Fruit fly (Drosophila melanogaster) whole organism, prepupa: ENCODE measurements around the gene CG12012.

Experiments
- Blimp-1 ChIP-seq: fragments of 200-800 bp; sonication (Bioruptor generic); optimal IDR thresholded peaks from 3 replicates; lab custom pipeline; 2017; ENCODE audit warnings: missing biosample characterization, missing genetic modification characterization, mild to moderate bottlenecking, moderate library complexity, missing genetic modification reagents
- CG10631 ChIP-seq: fragments of 200-800 bp; sonication (Bioruptor generic); optimal IDR thresholded peaks from 2 replicates; lab custom pipeline; 2016; ENCODE audit warnings: missing biosample characterization, missing genetic modification characterization
- CG10669 ChIP-seq: fragments of 200-800 bp; sonication (Bioruptor generic); optimal IDR thresholded peaks from 3 replicates; lab custom pipeline; 2018; ENCODE audit warnings: missing biosample characterization, mild to moderate bottlenecking, missing genetic modification characterization, moderate library complexity
- CG11294 ChIP-seq: fragments of 200-800 bp; sonication (Bioruptor generic); IDR thresholded peaks from 2 replicates; pipeline ENCODE4 v1.3.6; 2022; ENCODE audit warnings: missing biosample characterization, missing genetic modification characterization
- CG11762 ChIP-seq: fragments of 200-800 bp; sonication (Bioruptor generic); optimal IDR thresholded peaks from 3 replicates; lab custom pipeline; 2016; ENCODE audit warnings: missing biosample characterization, missing genetic modification characterization; ENCODE audit not compliant: insufficient read depth
- CG11902 ChIP-seq: fragments of 200-800 bp; sonication (Bioruptor generic); optimal IDR thresholded peaks from 3 replicates; lab custom pipeline; 2016; ENCODE audit warnings: missing biosample characterization, missing genetic modification characterization
- CG1621 ChIP-seq: fragments of 200-800 bp; sonication (Bioruptor generic); optimal IDR thresholded peaks from 3 replicates; lab custom pipeline; 2018; ENCODE audit warnings: missing biosample characterization, mild to moderate bottlenecking, missing genetic modification characterization
- CG16779 ChIP-seq: fragments of 200-800 bp; sonication (Bioruptor generic); optimal IDR thresholded peaks from 3 replicates; lab custom pipeline; 2017; ENCODE audit warnings: missing biosample characterization, mild to moderate bottlenecking, missing genetic modification characterization
- CG31627 ChIP-seq: fragments of 200-800 bp; sonication (Bioruptor generic); optimal IDR thresholded peaks from 3 replicates; lab custom pipeline; 2016; ENCODE audit warnings: missing biosample characterization, missing genetic modification characterization
- CG32006 ChIP-seq: fragments of 200-800 bp; sonication (Bioruptor generic); optimal IDR thresholded peaks from 3 replicates; lab custom pipeline; 2017; ENCODE audit warnings: missing biosample characterization, mild to moderate bottlenecking, missing genetic modification characterization
- CG34406 ChIP-seq: fragments of 200-800 bp; sonication (Bioruptor generic); optimal IDR thresholded peaks from 3 replicates; lab custom pipeline; 2016; ENCODE audit warnings: missing biosample characterization, missing genetic modification characterization
- CG3919 ChIP-seq: fragments of 200-800 bp; sonication (Bioruptor generic); optimal IDR thresholded peaks from 3 replicates; lab custom pipeline; 2016; ENCODE audit warnings: missing biosample characterization, missing genetic modification characterization
- CG4318 ChIP-seq: fragments of 200-800 bp; sonication (Bioruptor generic); optimal IDR thresholded peaks from 3 replicates; lab custom pipeline; 2017; ENCODE audit warnings: missing biosample characterization, mild to moderate bottlenecking, missing genetic modification characterization
- CG6163 ChIP-seq: fragments of 200-800 bp; sonication (Bioruptor generic); IDR thresholded peaks from 3 replicates; pipeline ENCODE4 v1.3.6; 2022; ENCODE audit warnings: missing biosample characterization, missing genetic modification characterization
- CG6792 ChIP-seq: fragments of 200-800 bp; sonication (Bioruptor generic); optimal IDR thresholded peaks from 3 replicates; lab custom pipeline; 2016; ENCODE audit warnings: missing biosample characterization, missing genetic modification characterization
- CG6808 ChIP-seq: fragments of 200-800 bp; sonication (Bioruptor generic); optimal IDR thresholded peaks from 3 replicates; lab custom pipeline; 2017; ENCODE audit warnings: missing biosample characterization, missing genetic modification characterization, mild to moderate bottlenecking, moderate library complexity, missing genetic modification reagents
- CG6854 ChIP-seq: fragments of 200-800 bp; sonication (Bioruptor generic); optimal IDR thresholded peaks from 2 replicates; lab custom pipeline; 2017; ENCODE audit warnings: missing biosample characterization, mild to moderate bottlenecking, missing genetic modification characterization
- CG8319 ChIP-seq: fragments of 200-800 bp; sonication (Bioruptor generic); optimal IDR thresholded peaks from 3 replicates; lab custom pipeline; 2016; ENCODE audit warnings: missing biosample characterization, missing genetic modification characterization
- CG8632 ChIP-seq: fragments of 200-800 bp; sonication (Bioruptor generic); optimal IDR thresholded peaks from 3 replicates; lab custom pipeline; 2016; ENCODE audit warnings: missing biosample characterization, missing genetic modification characterization
- CG9139 ChIP-seq: fragments of 200-800 bp; sonication (Bioruptor generic); optimal IDR thresholded peaks from 3 replicates; lab custom pipeline; 2017; ENCODE audit warnings: missing biosample characterization, mild to moderate bottlenecking, missing genetic modification characterization
- Eip78C ChIP-seq: fragments of 200-800 bp; sonication (Bioruptor generic); peaks from one replicate; lab custom pipeline; 2016; ENCODE audit warnings: missing biosample characterization, missing genetic modification characterization
- Ets21C ChIP-seq: fragments of 200-800 bp; sonication (Bioruptor generic); optimal IDR thresholded peaks from 3 replicates; lab custom pipeline; 2016; ENCODE audit warnings: missing biosample characterization, missing genetic modification characterization
- Hr38 ChIP-seq: sonication (Bioruptor generic); optimal IDR thresholded peaks from 2 replicates; lab custom pipeline; 2016; ENCODE audit warnings: missing biosample characterization, missing genetic modification characterization
- Hr39 ChIP-seq: fragments of 200-800 bp; sonication (Bioruptor generic); optimal IDR thresholded peaks from 2 replicates; lab custom pipeline; 2016; ENCODE audit warnings: missing biosample characterization, missing genetic modification characterization
- Met ChIP-seq: fragments of 200-800 bp; sonication (Bioruptor generic); optimal IDR thresholded peaks from 3 replicates; lab custom pipeline; 2016; ENCODE audit warnings: missing biosample characterization, missing genetic modification characterization
- OdsH ChIP-seq: fragments of 200-800 bp; sonication (Bioruptor generic); optimal IDR thresholded peaks from 3 replicates; lab custom pipeline; 2016; ENCODE audit warnings: missing biosample characterization, missing genetic modification characterization
- Sox15 ChIP-seq: fragments of 200-800 bp; sonication (Bioruptor generic); optimal IDR thresholded peaks from 3 replicates; lab custom pipeline; 2016; ENCODE audit warnings: missing biosample characterization, missing genetic modification characterization
- achi ChIP-seq: fragments of 200-800 bp; sonication (Bioruptor generic); optimal IDR thresholded peaks from 3 replicates; lab custom pipeline; 2016; ENCODE audit warnings: missing biosample characterization, missing genetic modification characterization
- acj6 ChIP-seq: fragments of 200-800 bp; sonication (Bioruptor generic); optimal IDR thresholded peaks from 3 replicates; lab custom pipeline; 2016; ENCODE audit warnings: missing biosample characterization, missing genetic modification characterization
- cyc ChIP-seq: fragments of 200-800 bp; sonication (Bioruptor generic); optimal IDR thresholded peaks from 3 replicates; lab custom pipeline; 2016; ENCODE audit warnings: missing biosample characterization, missing genetic modification characterization
- dac ChIP-seq: fragments of 200-800 bp; sonication (Bioruptor generic); optimal IDR thresholded peaks from 2 replicates; lab custom pipeline; 2017; ENCODE audit warnings: missing biosample characterization, mild to moderate bottlenecking, missing genetic modification characterization
- dsx ChIP-seq: fragments of 200-800 bp; optimal IDR thresholded peaks from 3 replicates; lab custom pipeline; 2019; ENCODE audit warnings: missing biosample characterization, mild to moderate bottlenecking, missing genetic modification characterization, moderate library complexity; ENCODE audit not compliant: poor library complexity, severe bottlenecking
- eg ChIP-seq: fragments of 200-800 bp; sonication (Bioruptor generic); IDR thresholded peaks from 3 replicates; pipeline ENCODE4 v1.3.6; 2022; ENCODE audit warnings: missing biosample characterization, missing genetic modification characterization
- esn ChIP-seq: fragments of 200-800 bp; sonication (Bioruptor generic); optimal IDR thresholded peaks from 2 replicates; lab custom pipeline; 2016; ENCODE audit warnings: missing biosample characterization, mild to moderate bottlenecking, missing genetic modification characterization, moderate library complexity
- fd59A ChIP-seq: fragments of 200-800 bp; sonication (Bioruptor generic); optimal IDR thresholded peaks from 2 replicates; lab custom pipeline; 2017; ENCODE audit warnings: missing biosample characterization, mild to moderate bottlenecking, missing genetic modification characterization, missing genetic modification reagents
- fd85E ChIP-seq: fragments of 200-800 bp; sonication (Bioruptor generic); optimal IDR thresholded peaks from 3 replicates; lab custom pipeline; 2016; ENCODE audit warnings: missing biosample characterization, missing genetic modification characterization
- lz ChIP-seq: fragments of 200-800 bp; sonication (Bioruptor generic); optimal IDR thresholded peaks from 3 replicates; lab custom pipeline; 2016; ENCODE audit warnings: missing biosample characterization, missing genetic modification characterization
- net ChIP-seq: fragments of 200-800 bp; sonication (Bioruptor generic); optimal IDR thresholded peaks from 3 replicates; lab custom pipeline; 2016; ENCODE audit warnings: missing biosample characterization, missing genetic modification characterization
- pdm3 ChIP-seq: fragments of 200-800 bp; sonication (Bioruptor generic); optimal IDR thresholded peaks from 3 replicates; lab custom pipeline; 2016; ENCODE audit warnings: missing biosample characterization, missing genetic modification characterization
- salr ChIP-seq, 2 experiments: fragments of 200-800 bp; sonication (Bioruptor generic); optimal IDR thresholded peaks; 3 replicates each; lab custom pipeline; 2016 to 2018; ENCODE audit warnings: missing biosample characterization in 2 of 2, missing genetic modification characterization in 2 of 2, mild to moderate bottlenecking in 1 of 2
- spab ChIP-seq: fragments of 200-800 bp; sonication (Bioruptor generic); optimal IDR thresholded peaks from 2 replicates; lab custom pipeline; 2017; ENCODE audit warnings: missing biosample characterization, mild to moderate bottlenecking, missing genetic modification characterization, missing genetic modification reagents
- ss ChIP-seq, 2 experiments: fragments of 200-800 bp; sonication (Bioruptor generic); optimal IDR thresholded peaks; 2 replicates in 1 of 2; 3 replicates in 1 of 2; lab custom pipeline; 2017 to 2018; ENCODE audit warnings: mild to moderate bottlenecking in 2 of 2, missing biosample characterization in 2 of 2, missing genetic modification characterization in 2 of 2, moderate library complexity in 1 of 2
- topi ChIP-seq: fragments of 200-800 bp; sonication (Bioruptor generic); optimal IDR thresholded peaks from 3 replicates; lab custom pipeline; 2016; ENCODE audit warnings: missing biosample characterization, missing genetic modification characterization

CG12012 gene

DNA sequence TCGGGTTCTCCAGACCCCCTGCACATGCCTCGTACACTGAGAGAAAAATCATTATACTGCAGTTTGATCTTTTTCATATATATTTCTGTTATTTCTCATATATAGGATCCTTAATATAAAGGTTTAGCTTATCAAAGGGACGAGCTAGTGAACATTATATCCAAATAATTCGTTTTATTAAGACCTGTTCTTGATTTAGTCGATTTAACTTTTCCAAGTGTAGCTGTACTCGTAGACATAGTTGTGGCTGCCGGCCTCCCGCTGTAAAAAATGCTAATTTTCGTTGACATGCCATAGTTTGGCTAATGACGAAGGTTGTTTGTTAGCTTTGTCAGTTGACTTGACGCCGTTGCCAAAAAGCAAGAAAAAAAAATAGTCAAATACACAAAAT lies 5.9 kb downstream of the CG12012 start (continued):
- TF ChIP-seq CG8319 (GFP tag; lab: Kevin White, UChicago) (no peak), CG6792 (GFP tag; lab: Kevin White, UChicago) (peak; percentile 3), CG11902 (no peak), spab (peak; percentile 32), cyc (no peak), CG10669 (GFP tag; lab: Kevin White, UChicago) (peak; percentile 31), OdsH (GFP tag; lab: Kevin White, UChicago) (peak; percentile 62), Eip78C (GFP tag; lab: Kevin White, UChicago) (peak; percentile 82), CG32006 (peak; percentile 70), dac (GFP tag; lab: Kevin White, UChicago) (no peak), fd59A (GFP tag; lab: Kevin White, UChicago) (peak; percentile 22), eg (peak; percentile 82), CG34406 (GFP tag; lab: Kevin White, UChicago) (no peak), fd85E (GFP tag; lab: Kevin White, UChicago) (no peak), CG6854 (GFP tag; lab: Kevin White, UChicago) (no peak), CG8632 (peak; percentile 5), CG10631 (GFP tag; lab: Kevin White, UChicago) (peak; percentile 56), CG3919 (GFP tag; lab: Kevin White, UChicago) (peak; percentile 54), esn (GFP tag; lab: Kevin White, UChicago) (no peak), Sox15 (GFP tag; lab: Kevin White, UChicago) (no peak), net (GFP tag; lab: Kevin White, UChicago) (peak; percentile 36), CG6808 (GFP tag; lab: Kevin White, UChicago) (peak; percentile 36)

DNA sequence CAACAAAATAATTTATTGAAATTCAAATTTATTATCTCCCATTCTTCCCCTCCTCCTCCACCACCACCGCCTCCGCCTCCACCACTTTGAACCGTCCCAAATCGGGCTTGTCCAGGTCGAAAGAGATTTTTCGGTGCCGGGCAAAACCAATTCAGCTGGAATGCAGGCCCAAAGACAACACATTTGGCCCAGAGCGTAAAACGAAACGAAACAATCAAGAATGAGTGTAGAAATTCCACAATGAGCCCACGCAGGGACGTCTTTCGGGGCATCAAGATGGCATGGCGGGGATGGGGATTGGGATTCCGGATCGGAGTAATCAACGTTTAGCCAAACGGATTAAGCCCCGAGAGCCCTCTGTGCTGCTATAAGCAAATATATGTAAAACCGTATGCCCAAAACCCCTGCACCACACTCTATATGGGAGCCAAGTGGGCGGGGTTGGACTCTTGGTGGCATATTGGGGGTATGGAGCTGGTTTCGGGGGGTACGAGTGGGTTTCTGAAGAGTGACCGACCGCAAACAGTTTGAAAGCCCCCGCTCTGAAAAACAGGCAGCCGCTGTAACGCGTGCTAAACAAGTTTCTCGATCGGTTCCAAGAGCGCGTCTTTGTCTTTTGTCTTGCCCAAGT lies 7.5 kb downstream of the CG12012 start:
- TF ChIP-seq CG6854 (GFP tag; lab: Kevin White, UChicago) (peak; percentile 48), topi (GFP tag; lab: Kevin White, UChicago) (no peak), CG1621 (tag; lab: Kevin White, UChicago) (peak; percentile 81), CG6163 (0 out of 3 replicates have a peak, but pooled peaks have one; percentile 16), CG16779 (tag; lab: Kevin White, UChicago) (no peak), CG10669 (GFP tag; lab: Kevin White, UChicago) (no peak)

DNA sequence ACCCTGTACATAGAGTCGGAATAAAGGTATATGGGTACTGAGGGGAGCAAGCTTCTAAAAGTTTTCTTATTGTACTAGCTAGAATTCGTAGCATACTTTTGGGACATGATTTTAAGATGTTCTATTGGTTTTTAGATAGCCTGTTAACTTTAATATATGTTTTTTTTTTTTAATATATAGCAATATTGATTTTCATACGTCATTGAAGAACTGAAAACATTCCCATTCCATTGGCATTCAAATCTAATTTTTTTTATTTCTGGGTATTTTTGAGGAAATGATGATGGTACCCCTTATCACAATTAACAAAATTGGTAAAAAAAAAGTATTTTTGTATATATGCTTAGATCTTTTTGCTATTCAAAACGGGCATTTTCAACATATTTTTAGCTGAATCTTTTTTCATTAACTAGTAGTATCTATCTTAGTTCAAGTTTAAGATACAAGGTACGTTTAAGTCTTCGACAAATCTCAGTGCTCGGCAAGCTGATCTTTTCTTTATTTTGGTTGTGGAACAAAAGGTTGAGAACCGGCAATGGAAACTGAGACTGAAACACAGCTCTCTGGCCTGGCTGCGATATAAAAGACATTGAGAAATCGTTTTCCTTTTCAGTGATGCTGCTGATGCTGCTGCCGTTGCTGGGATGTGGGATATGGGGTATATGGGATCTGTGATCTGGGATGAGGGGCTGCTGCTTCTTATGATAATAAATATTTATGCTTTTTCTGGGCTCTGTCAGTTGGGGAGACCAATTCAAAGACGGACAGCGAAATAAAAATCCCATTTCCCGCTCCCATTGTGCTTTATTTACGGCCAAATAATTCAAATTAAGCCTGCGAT lies 8.3 kb downstream of the CG12012 start:
- peak; percentile 68 for TF ChIP-seq CG6808 (GFP tag; lab: Kevin White, UChicago)
- TF ChIP-seq Blimp-1 (GFP tag; lab: Kevin White, UChicago) = peak; percentile 28
- peak; percentile 62 for TF ChIP-seq Sox15 (GFP tag; lab: Kevin White, UChicago)
- no peak for TF ChIP-seq dac (GFP tag; lab: Kevin White, UChicago)
- TF ChIP-seq salr (GFP tag; optimal IDR thresholded peaks at IDR 0.05; lab: Kevin White, UChicago) = peak; percentile 20 to 85
- peak; percentile 65 for TF ChIP-seq cyc
- no peak for TF ChIP-seq CG9139
- peak; percentile 40 for TF ChIP-seq CG10669 (GFP tag; lab: Kevin White, UChicago)
- peak; percentile 68 for TF ChIP-seq lz
- peak; percentile 39 for TF ChIP-seq Ets21C (GFP tag; lab: Kevin White, UChicago)
- TF ChIP-seq Met (GFP tag; lab: Kevin White, UChicago) = peak; percentile 67
- peak; percentile 38 for TF ChIP-seq Hr39 (GFP tag; lab: Kevin White, UChicago)
- peak; percentile 64 for TF ChIP-seq CG6792 (GFP tag; lab: Kevin White, UChicago)
- peak; percentile 78 for TF ChIP-seq acj6 (GFP tag; lab: Kevin White, UChicago)
- TF ChIP-seq Hr38 (GFP tag; lab: Kevin White, UChicago) = no peak
- peak in 1 of 2 experiments; percentile 67 for TF ChIP-seq ss (GFP tag; optimal IDR thresholded peaks at IDR 0.05; lab: Kevin White, UChicago)
- TF ChIP-seq CG31627 (GFP tag; lab: Kevin White, UChicago) = peak; percentile 61
- peak; percentile 75 for TF ChIP-seq topi (GFP tag; lab: Kevin White, UChicago)
- peak; percentile 31 for TF ChIP-seq CG8319 (GFP tag; lab: Kevin White, UChicago)
- peak; percentile 50 for TF ChIP-seq CG11902
- TF ChIP-seq CG11762 (GFP tag; lab: Kevin White, UChicago) = peak; percentile 57
- TF ChIP-seq esn (GFP tag; lab: Kevin White, UChicago) = peak; percentile 81
- no peak for TF ChIP-seq CG6854 (GFP tag; lab: Kevin White, UChicago)
- TF ChIP-seq CG8632 = peak; percentile 66
- TF ChIP-seq achi (GFP tag; lab: Kevin White, UChicago) = peak; percentile 68
- TF ChIP-seq dsx (GFP tag; lab: Kevin White, UChicago) = peak; percentile 7
- TF ChIP-seq pdm3 (GFP tag; lab: Kevin White, UChicago) = peak; percentile 63
- peak; percentile 66 for TF ChIP-seq CG4318
- no peak for TF ChIP-seq CG11294 (GFP tag; lab: Robert Waterston, UW)
